Fruit fly (Drosophila melanogaster): ENCODE results near the gene CG34279.

CG34279 gene

DNA sequence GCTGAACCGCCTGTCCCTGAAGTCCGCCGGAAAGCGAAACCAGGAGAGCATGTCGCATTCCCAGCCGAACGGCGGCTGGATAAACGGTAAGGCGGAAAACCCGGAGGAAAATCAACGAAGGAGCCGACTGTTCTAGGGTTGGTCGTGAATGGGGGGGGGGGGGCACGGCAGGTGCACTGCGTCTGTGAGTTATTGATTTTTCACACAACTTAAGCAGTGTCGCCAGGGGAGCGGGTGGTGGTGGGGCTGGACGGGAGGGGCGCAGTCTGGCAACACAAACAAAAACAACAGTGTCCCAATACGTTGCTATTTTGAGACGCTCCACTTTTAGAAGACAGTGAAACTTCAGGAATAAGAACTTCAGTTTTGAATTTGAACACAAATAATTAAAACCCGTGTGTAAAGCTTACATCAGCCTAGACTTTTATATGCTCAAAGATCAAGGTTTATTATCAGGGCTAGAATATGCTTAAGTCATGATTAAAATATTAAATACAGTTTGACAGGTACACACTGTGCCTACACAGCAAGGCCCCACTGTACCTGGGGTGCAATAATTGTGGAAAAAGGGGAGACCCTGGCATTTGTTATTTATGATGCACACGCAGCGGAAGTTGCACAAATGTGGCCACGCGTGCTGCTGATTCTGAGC is 16.8 kb downstream of the CG34279 start (continued):
- TF ChIP-seq gt (GFP tag; IDR thresholded peaks at IDR 0.05) (peak; percentile 70), Dfd (GFP tag; optimal IDR thresholded peaks at IDR 0.05) (no peak), CG2120 (GFP tag; optimal IDR thresholded peaks at IDR 0.05) (peak; percentile 30), CG11696 (GFP tag; IDR thresholded peaks at IDR 0.05) (no peak), zfh1 (GFP tag; IDR thresholded peaks at IDR 0.05) (peak; percentile 85), Vsx1 (GFP tag; optimal IDR thresholded peaks at IDR 0.05) (peak; percentile 42), Dad (GFP tag; optimal IDR thresholded peaks at IDR 0.05) (peak; percentile 17), D19A (tag; optimal IDR thresholded peaks at IDR 0.05) (peak; percentile 68), lola (GFP tag; optimal IDR thresholded peaks at IDR 0.05) (peak in 1 of 3 experiments; percentile 51), esg (GFP tag; conservative IDR thresholded peaks at IDR 0.05) (peak; percentile 80), CG5953 (GFP tag; IDR thresholded peaks at IDR 0.05) (peak; percentile 78), CG13424 (tag; optimal IDR thresholded peaks at IDR 0.05) (peak; percentile 75), PHDP (tag; optimal IDR thresholded peaks at IDR 0.05) (peak; percentile 71), Rx (GFP tag; IDR thresholded peaks at IDR 0.05) (peak; percentile 58), tup (GFP tag; optimal IDR thresholded peaks at IDR 0.05) (no peak), BtbVII (GFP tag; optimal IDR thresholded peaks at IDR 0.05) (peak; percentile 42), caup (GFP tag; optimal IDR thresholded peaks at IDR 0.05; ENCODE audit: severe bottlenecking) (peak; percentile 45), schlank (tag; optimal IDR thresholded peaks at IDR 0.05) (no peak), CG8765 (GFP tag; IDR thresholded peaks at IDR 0.05) (peak; percentile 43; the same call in 1 of the 2 replicates), zfh2 (GFP tag; optimal IDR thresholded peaks at IDR 0.05) (peak; percentile 12), Dll (GFP tag; IDR thresholded peaks at IDR 0.05; ENCODE audit: partially characterized antibody) (no peak), Drgx (GFP tag; IDR thresholded peaks at IDR 0.05) (peak; percentile 87), Camta (GFP tag; optimal IDR thresholded peaks at IDR 0.05) (peak; percentile 29), maf-S (GFP tag; optimal IDR thresholded peaks at IDR 0.05) (peak; percentile 11), CG8388 (GFP tag; optimal IDR thresholded peaks at IDR 0.05) (peak; percentile 73), Deaf1 (tag; optimal IDR thresholded peaks at IDR 0.05) (no peak), CG8924 (tag; optimal IDR thresholded peaks at IDR 0.05) (peak; percentile 62), crol (GFP tag; IDR thresholded peaks at IDR 0.05) (peak; percentile 97), Ets65A (GFP tag) (peak; percentile 96), twi (tag; optimal IDR thresholded peaks at IDR 0.05) (peak; percentile 35), dmrt11E (tag; optimal IDR thresholded peaks at IDR 0.05) (peak; percentile 67), CG8478 (optimal IDR thresholded peaks at IDR 0.05) (no peak), CG3995 (GFP tag; optimal IDR thresholded peaks at IDR 0.05) (no peak), CG12219 (GFP tag; optimal IDR thresholded peaks at IDR 0.05) (peak; percentile 64), sr (GFP tag; IDR thresholded peaks at IDR 0.05) (0 out of 3 replicates have a peak, but pooled peaks have one; percentile 18), her (GFP tag; optimal IDR thresholded peaks at IDR 0.05) (no peak), CG6272 (GFP tag; IDR thresholded peaks at IDR 0.05) (peak; percentile 40; the same call in 1 of the 2 replicates), Mad (GFP tag; optimal IDR thresholded peaks at IDR 0.05) (no peak), Optix (GFP tag; IDR thresholded peaks at IDR 0.05) (peak; percentile 69; the same call in 2 of the 3 replicates), CG5180 (GFP tag; optimal IDR thresholded peaks at IDR 0.05) (peak; percentile 24), CG15696 (tag; optimal IDR thresholded peaks at IDR 0.05) (peak; percentile 42), fu2 (GFP tag; optimal IDR thresholded peaks at IDR 0.05) (no peak), knrl (GFP tag; IDR thresholded peaks at IDR 0.05; ENCODE audit: partially characterized antibody) (no peak), Dp (GFP tag; optimal IDR thresholded peaks at IDR 0.05) (no peak), Gsc (GFP tag; IDR thresholded peaks at IDR 0.05) (peak; percentile 55; the same call in 1 of the 2 replicates), bbx (GFP tag; IDR thresholded peaks at IDR 0.05; ENCODE audit: partially characterized antibody) (no peak), CG10462 (GFP tag; optimal IDR thresholded peaks at IDR 0.05) (peak; percentile 18), Trl (optimal IDR thresholded peaks at IDR 0.05) (no peak), Trl (GFP tag; optimal IDR thresholded peaks at IDR 0.05) (peak; percentile 36), HLH4C (GFP tag; IDR thresholded peaks at IDR 0.05; ENCODE audit: partially characterized antibody) (no peak)

All from whole organism, embryonic.